Worm (Caenorhabditis elegans) whole organism, late embryonic: ENCODE results near the gene cpr-8.

Source experiments
- C38D4.7 ChIP-seq: fragments of 200-800 bp; sonication (Bioruptor generic); optimal IDR thresholded peaks from 2 replicates; lab custom pipeline; 2018; ENCODE audit warnings: mild to moderate bottlenecking, missing genetic modification characterization, moderate library complexity, missing compliant biosample characterization
- F13H6.1 ChIP-seq: sonication (generic microtip); optimal IDR thresholded peaks from 2 replicates; lab custom pipeline; 2016; ENCODE audit warnings: missing genetic modification characterization, missing compliant biosample characterization
- T23F11.4 ChIP-seq: fragments of 200-800 bp; sonication (Bioruptor generic); optimal IDR thresholded peaks from 2 replicates; lab custom pipeline; 2018; ENCODE audit warnings: mild to moderate bottlenecking, missing genetic modification characterization, missing compliant biosample characterization
- Y22D7AL.16 ChIP-seq: sonication (generic microtip); optimal IDR thresholded peaks from 2 replicates; lab custom pipeline; 2016; ENCODE audit warnings: missing genetic modification characterization, missing compliant biosample characterization
- ahr-1 ChIP-seq: sonication (generic microtip); optimal IDR thresholded peaks from 2 replicates; lab custom pipeline; 2016; ENCODE audit warnings: missing genetic modification characterization, missing compliant biosample characterization
- ceh-18 ChIP-seq: sonication (generic microtip); optimal IDR thresholded peaks from 2 replicates; lab custom pipeline; 2016; ENCODE audit warnings: missing genetic modification characterization, missing compliant biosample characterization
- ceh-19 ChIP-seq: fragments of 200-800 bp; sonication (Bioruptor generic); optimal IDR thresholded peaks from 2 replicates; lab custom pipeline; 2018; ENCODE audit warnings: mild to moderate bottlenecking, missing genetic modification characterization, missing compliant biosample characterization
- ceh-22 ChIP-seq: sonication (generic microtip); optimal IDR thresholded peaks from 2 replicates; lab custom pipeline; 2017; ENCODE audit warnings: missing biosample characterization, missing genetic modification characterization
- ceh-24 ChIP-seq: sonication (generic microtip); optimal IDR thresholded peaks from 2 replicates; lab custom pipeline; 2016; ENCODE audit warnings: mild to moderate bottlenecking, missing genetic modification characterization, missing compliant biosample characterization
- ceh-30 ChIP-seq: fragments of 150-350 bp; optimal IDR thresholded peaks from 2 replicates; lab custom pipeline; 2014; ENCODE audit warnings: missing biosample characterization, missing genetic modification characterization
- ceh-6 ChIP-seq: fragments of 200-800 bp; sonication (Bioruptor generic); optimal IDR thresholded peaks from 2 replicates; lab custom pipeline; 2018; ENCODE audit warnings: mild to moderate bottlenecking, missing genetic modification characterization, missing compliant biosample characterization
- ceh-9 ChIP-seq: sonication (generic microtip); optimal IDR thresholded peaks from 2 replicates; lab custom pipeline; 2016; ENCODE audit warnings: mild to moderate bottlenecking, missing genetic modification characterization, inconsistent platforms, missing compliant biosample characterization
- elt-2 ChIP-seq: sonication (generic microtip); optimal IDR thresholded peaks from 2 replicates; lab custom pipeline; 2016; ENCODE audit warnings: missing genetic modification reagents, missing genetic modification characterization, missing compliant biosample characterization
- elt-4 ChIP-seq: sonication (generic microtip); optimal IDR thresholded peaks from 2 replicates; lab custom pipeline; 2016; ENCODE audit warnings: missing genetic modification characterization, missing compliant biosample characterization
- ets-4 ChIP-seq: sonication (generic microtip); optimal IDR thresholded peaks from 2 replicates; lab custom pipeline; 2016; ENCODE audit warnings: missing genetic modification characterization, missing compliant biosample characterization
- eyg-1 ChIP-seq: sonication (generic microtip); optimal IDR thresholded peaks from 2 replicates; lab custom pipeline; 2016; ENCODE audit warnings: missing genotype, missing genetic modification characterization, missing compliant biosample characterization
- fax-1 ChIP-seq: sonication (generic microtip); optimal IDR thresholded peaks from 2 replicates; lab custom pipeline; 2016; ENCODE audit warnings: missing genotype, missing genetic modification characterization, missing compliant biosample characterization
- fkh-10 ChIP-seq: fragments of 150-350 bp; optimal IDR thresholded peaks from 2 replicates; lab custom pipeline; 2014; ENCODE audit warnings: missing biosample characterization, missing genetic modification reagents, missing genetic modification characterization
- fkh-6 ChIP-seq: sonication (generic microtip); optimal IDR thresholded peaks from 2 replicates; lab custom pipeline; 2016; ENCODE audit warnings: missing genetic modification characterization, missing compliant biosample characterization
- gmeb-2 ChIP-seq: sonication (generic microtip); optimal IDR thresholded peaks from 2 replicates; lab custom pipeline; 2016; ENCODE audit warnings: missing genetic modification characterization, inconsistent platforms, missing compliant biosample characterization
- hlh-8 ChIP-seq: sonication (generic microtip); optimal IDR thresholded peaks from 2 replicates; lab custom pipeline; 2016; ENCODE audit warnings: missing genotype, missing genetic modification characterization, missing compliant biosample characterization
- lin-11 ChIP-seq: fragments of 200-800 bp; sonication (Bioruptor generic); optimal IDR thresholded peaks from 2 replicates; lab custom pipeline; 2018; ENCODE audit warnings: mild to moderate bottlenecking, missing genetic modification characterization, missing compliant biosample characterization
- nfya-1 ChIP-seq: sonication (generic microtip); optimal IDR thresholded peaks from 2 replicates; lab custom pipeline; 2017; ENCODE audit warnings: missing genetic modification characterization, mild to moderate bottlenecking, missing compliant biosample characterization, antibody characterized with exemption, moderate library complexity
- nhr-11 ChIP-seq: fragments of 150-350 bp; optimal IDR thresholded peaks from 2 replicates; lab custom pipeline; 2014; ENCODE audit warnings: missing biosample characterization, missing genetic modification characterization
- nhr-232 ChIP-seq: sonication (generic microtip); optimal IDR thresholded peaks from 2 replicates; lab custom pipeline; 2016; ENCODE audit warnings: missing genetic modification characterization, missing compliant biosample characterization
- npax-4 ChIP-seq: sonication (generic microtip); optimal IDR thresholded peaks from 2 replicates; lab custom pipeline; 2016; ENCODE audit warnings: missing genetic modification characterization, missing compliant biosample characterization
- odd-2 ChIP-seq: sonication (generic microtip); optimal IDR thresholded peaks from 2 replicates; lab custom pipeline; 2017; ENCODE audit warnings: antibody characterized with exemption, mild to moderate bottlenecking, missing genetic modification characterization, missing compliant biosample characterization
- pat-9 ChIP-seq: fragments of 200-800 bp; sonication (Bioruptor generic); optimal IDR thresholded peaks from 2 replicates; lab custom pipeline; 2018; ENCODE audit warnings: mild to moderate bottlenecking, missing genetic modification characterization, moderate library complexity, missing compliant biosample characterization
- pax-1 ChIP-seq: fragments of 150-350 bp; optimal IDR thresholded peaks from 2 replicates; lab custom pipeline; 2014; ENCODE audit warnings: missing biosample characterization, missing genetic modification characterization
- pha-2 ChIP-seq: sonication (generic microtip); optimal IDR thresholded peaks from 2 replicates; lab custom pipeline; 2017; ENCODE audit warnings: mild to moderate bottlenecking, missing genetic modification characterization, missing compliant biosample characterization
- pha-4 ChIP-seq: fragments of 150-350 bp; optimal IDR thresholded peaks from 2 replicates; lab custom pipeline; 2018; ENCODE audit warnings: missing biosample characterization, missing genetic modification reagents, missing genetic modification characterization
- pqm-1 ChIP-seq: sonication (generic microtip); optimal IDR thresholded peaks from 2 replicates; lab custom pipeline; 2016; ENCODE audit warnings: missing genetic modification characterization, missing compliant biosample characterization
- pros-1 ChIP-seq: fragments of 150-350 bp; optimal IDR thresholded peaks from 2 replicates; lab custom pipeline; 2014; ENCODE audit warnings: missing biosample characterization, missing genetic modification reagents, missing genetic modification characterization
- ref-2 ChIP-seq: sonication (generic microtip); optimal IDR thresholded peaks from 2 replicates; lab custom pipeline; 2016; ENCODE audit warnings: missing genetic modification characterization, missing compliant biosample characterization
- sox-2 ChIP-seq: fragments of 200-800 bp; sonication (Bioruptor generic); IDR thresholded peaks from 2 replicates; pipeline ENCODE4 v1.3.6; 2022; ENCODE audit warnings: missing genetic modification reagents, missing genetic modification characterization, missing compliant biosample characterization
- sox-4 ChIP-seq: sonication (generic microtip); optimal IDR thresholded peaks from 2 replicates; lab custom pipeline; 2017; ENCODE audit warnings: mild to moderate bottlenecking, missing genetic modification characterization, inconsistent platforms, missing compliant biosample characterization
- tbx-2 ChIP-seq: sonication (generic microtip); optimal IDR thresholded peaks from 2 replicates; lab custom pipeline; 2016; ENCODE audit warnings: missing genetic modification characterization, missing compliant biosample characterization
- tbx-7 ChIP-seq: sonication (generic microtip); optimal IDR thresholded peaks from 2 replicates; lab custom pipeline; 2016; ENCODE audit warnings: missing genotype, missing genetic modification characterization, missing compliant biosample characterization
- ttx-3 ChIP-seq: sonication (generic microtip); optimal IDR thresholded peaks from 2 replicates; lab custom pipeline; 2016; ENCODE audit warnings: missing genetic modification reagents, missing genetic modification characterization, missing compliant biosample characterization
- unc-42 ChIP-seq: sonication (generic microtip); optimal IDR thresholded peaks from 2 replicates; lab custom pipeline; 2016; ENCODE audit warnings: missing genotype, missing genetic modification characterization, missing compliant biosample characterization
- unc-55 ChIP-seq: sonication (generic microtip); optimal IDR thresholded peaks from 2 replicates; lab custom pipeline; 2017; ENCODE audit warnings: missing biosample characterization, missing genetic modification reagents, missing genetic modification characterization
- unc-86 ChIP-seq: sonication (generic microtip); optimal IDR thresholded peaks from 2 replicates; lab custom pipeline; 2016; ENCODE audit warnings: missing genetic modification characterization, missing compliant biosample characterization
- zip-5 ChIP-seq: sonication (generic microtip); optimal IDR thresholded peaks from 2 replicates; lab custom pipeline; 2016; ENCODE audit warnings: missing genetic modification characterization, missing compliant biosample characterization
- ztf-16 ChIP-seq: sonication (generic microtip); optimal IDR thresholded peaks from 2 replicates; lab custom pipeline; 2017; ENCODE audit warnings: missing genetic modification characterization, missing compliant biosample characterization

Gene cpr-8

DNA sequence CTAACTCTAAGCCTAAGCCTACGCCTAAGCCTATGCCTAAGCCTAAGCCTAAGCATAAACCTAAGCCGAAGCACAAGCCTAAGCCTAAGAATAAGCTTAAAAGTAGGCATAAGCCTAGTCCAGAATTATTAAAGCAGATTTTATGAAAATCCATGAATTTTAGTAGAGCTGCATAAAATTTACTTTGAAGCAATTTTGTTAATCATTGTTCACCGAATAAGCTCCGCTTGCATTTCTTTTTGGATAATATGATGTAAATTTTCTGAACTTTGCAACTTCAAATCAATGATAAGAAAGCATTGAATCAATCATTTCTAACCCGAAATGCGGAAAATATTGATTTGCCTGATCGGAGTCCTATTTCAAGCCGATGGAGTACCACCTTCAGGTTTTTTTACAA lies at the start of gene cpr-8:
Gene cpr-8, plus strand, starts transcription at position 301 of the 400 bp plus-strand sequence.
- TF ChIP-seq fkh-10 (GFP tag; lab: Kevin White, UChicago) (no peak), ztf-16 (tag; lab: Kevin White, UChicago) (no peak), ets-4 (tag; lab: Kevin White, UChicago) (no peak), sox-4 (no peak), hlh-8 (tag; lab: Kevin White, UChicago) (no peak), ahr-1 (tag; lab: Kevin White, UChicago) (no peak), tbx-7 (tag; lab: Kevin White, UChicago) (no peak), npax-4 (tag; lab: Kevin White, UChicago) (no peak), sox-2 (GFP tag; lab: Robert Waterston, UW) (no peak), pha-2 (no peak), pha-4 (tag; lab: Kevin White, UChicago) (no peak), gmeb-2 (tag; lab: Kevin White, UChicago) (no peak), pqm-1 (tag; lab: Kevin White, UChicago) (no peak), F13H6.1 (tag; lab: Kevin White, UChicago) (no peak), C38D4.7 (GFP tag; lab: Kevin White, UChicago) (no peak), elt-2 (no peak), Y22D7AL.16 (tag; lab: Kevin White, UChicago) (no peak), ceh-22 (tag; lab: Kevin White, UChicago) (no peak), tbx-2 (no peak), elt-4 (tag; lab: Kevin White, UChicago) (no peak)
- TF ChIP-seq, all 69 proteins: peak for 0

ce11 chrV:1087983-1088382 lies 46.4 kb upstream of the cpr-8 start, which contains the start of gene clec-203:
Gene clec-203 (plus strand): TSS chrV:1088283.
- TF ChIP-seq ceh-9 (tag; lab: Kevin White, UChicago) = no peak
- TF ChIP-seq F13H6.1 (tag; lab: Kevin White, UChicago) = no peak
- no peak for TF ChIP-seq lin-11 (tag; lab: Kevin White, UChicago)
- TF ChIP-seq ceh-19 (GFP tag; lab: Kevin White, UChicago) = no peak
- TF ChIP-seq nhr-232 (tag; lab: Kevin White, UChicago) = no peak
- TF ChIP-seq elt-2 = no peak
- TF ChIP-seq zip-5 = no peak
- no peak for TF ChIP-seq pax-1 (tag; lab: Kevin White, UChicago)
- TF ChIP-seq fax-1 (tag; lab: Kevin White, UChicago) = no peak
- no peak for TF ChIP-seq sox-4
- no peak for TF ChIP-seq fkh-10 (GFP tag; lab: Kevin White, UChicago)
- TF ChIP-seq eyg-1 = no peak
- no peak for TF ChIP-seq sox-2 (GFP tag; lab: Robert Waterston, UW)
- TF ChIP-seq ceh-24 = no peak
- no peak for TF ChIP-seq nfya-1
- TF ChIP-seq ref-2 (tag; lab: Kevin White, UChicago) = no peak
- TF ChIP-seq ahr-1 (tag; lab: Kevin White, UChicago) = no peak
- no peak for TF ChIP-seq nhr-11

ce11 chrV:1092359-1092758 lies 42.0 kb upstream of the cpr-8 start, which contains the start of gene Y50D4B.4:
Gene Y50D4B.4 (plus strand): TSS chrV:1092659.
- TF ChIP-seq unc-42 (tag; lab: Kevin White, UChicago) (no peak), T23F11.4 (GFP tag; lab: Kevin White, UChicago) (no peak), ceh-18 (tag; lab: Kevin White, UChicago) (no peak), unc-86 (tag; lab: Kevin White, UChicago) (no peak), ttx-3 (tag; lab: Kevin White, UChicago) (no peak)

DNA sequence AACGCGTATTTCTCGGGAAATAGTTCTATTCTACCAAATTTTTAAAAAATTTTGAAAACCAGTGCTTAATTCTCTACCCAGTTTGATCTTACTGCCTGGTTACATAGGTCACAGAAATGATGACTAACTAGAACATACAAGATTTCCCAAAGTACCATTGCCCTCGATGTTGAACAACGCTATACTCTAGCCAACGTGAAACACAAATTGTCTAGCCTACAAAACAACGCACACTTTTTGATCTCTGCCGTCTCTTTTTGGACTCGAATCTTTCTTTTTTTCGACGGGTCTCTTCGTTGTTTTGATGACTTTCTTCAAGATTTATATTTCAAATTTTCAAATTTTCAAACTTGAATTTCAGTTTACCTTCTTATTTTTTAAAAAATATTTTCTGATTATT lies 34.1 kb upstream of the cpr-8 start, which contains the start of gene Y50D4B.2:
Gene Y50D4B.2, plus strand, starts transcription at position 301 of the 400 bp plus-strand sequence.
- no peak for TF ChIP-seq C38D4.7 (GFP tag; lab: Kevin White, UChicago)
- no peak for TF ChIP-seq ceh-22 (tag; lab: Kevin White, UChicago)
- TF ChIP-seq pat-9 (tag; lab: Kevin White, UChicago) = no peak
- TF ChIP-seq odd-2 (tag; lab: Kevin White, UChicago) = no peak
- TF ChIP-seq ztf-16 (tag; lab: Kevin White, UChicago) = no peak
- no peak for TF ChIP-seq pros-1 (tag; lab: Kevin White, UChicago)
- TF ChIP-seq npax-4 (tag; lab: Kevin White, UChicago) = no peak
- no peak for TF ChIP-seq lin-11 (tag; lab: Kevin White, UChicago)
- no peak for TF ChIP-seq fkh-6
- no peak for TF ChIP-seq unc-55 (GFP tag; lab: Kevin White, UChicago)
- no peak for TF ChIP-seq ceh-24
- TF ChIP-seq ceh-30 = no peak
- no peak for TF ChIP-seq ceh-6 (GFP tag; lab: Kevin White, UChicago)
- TF ChIP-seq, all 69 proteins: peak for 0
